Fruit fly (Drosophila melanogaster) whole organism, embryonic: Measurements from ENCODE around the gene cindr.

ENCODE experiments used
- Blimp-1 ChIP-seq: fragments of 200-800 bp; sonication (Bioruptor generic); optimal IDR thresholded peaks from 3 replicates; lab custom pipeline; 2018; ENCODE audit warnings: missing biosample characterization, missing genetic modification characterization, mild to moderate bottlenecking, moderate library complexity, missing genetic modification reagents
- CG13424 ChIP-seq: fragments of 200-800 bp; sonication (Bioruptor generic); optimal IDR thresholded peaks from 2 replicates; lab custom pipeline; 2019; ENCODE audit warnings: missing biosample characterization, mild to moderate bottlenecking, missing genetic modification characterization, moderate library complexity
- CG8388 ChIP-seq: fragments of 200-800 bp; sonication (Bioruptor generic); optimal IDR thresholded peaks from 2 replicates; lab custom pipeline; 2019; ENCODE audit warnings: missing biosample characterization, mild to moderate bottlenecking, missing genetic modification characterization, moderate library complexity
- Deaf1 ChIP-seq: fragments of 200-800 bp; optimal IDR thresholded peaks from 3 replicates; lab custom pipeline; 2019; ENCODE audit warnings: missing biosample characterization, mild to moderate bottlenecking, missing genetic modification characterization, moderate library complexity
- Dll ChIP-seq: fragments of 200-800 bp; sonication (Bioruptor generic); IDR thresholded peaks from 4 replicates; pipeline ENCODE4 v1.3.6; 2022; ENCODE audit warnings: missing biosample characterization, missing genetic modification characterization; ENCODE audit not compliant: partially characterized antibody
- HmgD ChIP-seq: fragments of 200-800 bp; sonication (Bioruptor generic); optimal IDR thresholded peaks from 3 replicates; lab custom pipeline; 2016; ENCODE audit warnings: missing biosample characterization, missing genetic modification characterization
- ab ChIP-seq: fragments of 200-800 bp; sonication (Bioruptor generic); optimal IDR thresholded peaks from 2 replicates; lab custom pipeline; 2016; ENCODE audit warnings: missing biosample characterization, missing genetic modification characterization
- gcm2 ChIP-seq: fragments of 200-800 bp; sonication (Bioruptor generic); optimal IDR thresholded peaks from 2 replicates; lab custom pipeline; 2016; ENCODE audit warnings: missing biosample characterization, missing genetic modification characterization
- grn ChIP-seq: fragments of 200-800 bp; sonication (Bioruptor generic); optimal IDR thresholded peaks from 3 replicates; lab custom pipeline; 2017; ENCODE audit warnings: missing biosample characterization, missing genetic modification characterization
- pzg ChIP-seq: fragments of 200-800 bp; sonication (Bioruptor generic); optimal IDR thresholded peaks from 3 replicates; lab custom pipeline; 2018; ENCODE audit warnings: missing biosample characterization, mild to moderate bottlenecking, missing genetic modification characterization, moderate library complexity
- salm ChIP-seq: fragments of 200-800 bp; sonication (Bioruptor generic); optimal IDR thresholded peaks from 2 replicates; lab custom pipeline; 2018; ENCODE audit warnings: missing biosample characterization, mild to moderate bottlenecking, missing genetic modification characterization
- wdn ChIP-seq: fragments of 200-800 bp; sonication (Bioruptor generic); IDR thresholded peaks from 2 replicates; pipeline ENCODE4 v1.3.6; 2022; ENCODE audit warnings: missing biosample characterization, missing genetic modification characterization

DNA sequence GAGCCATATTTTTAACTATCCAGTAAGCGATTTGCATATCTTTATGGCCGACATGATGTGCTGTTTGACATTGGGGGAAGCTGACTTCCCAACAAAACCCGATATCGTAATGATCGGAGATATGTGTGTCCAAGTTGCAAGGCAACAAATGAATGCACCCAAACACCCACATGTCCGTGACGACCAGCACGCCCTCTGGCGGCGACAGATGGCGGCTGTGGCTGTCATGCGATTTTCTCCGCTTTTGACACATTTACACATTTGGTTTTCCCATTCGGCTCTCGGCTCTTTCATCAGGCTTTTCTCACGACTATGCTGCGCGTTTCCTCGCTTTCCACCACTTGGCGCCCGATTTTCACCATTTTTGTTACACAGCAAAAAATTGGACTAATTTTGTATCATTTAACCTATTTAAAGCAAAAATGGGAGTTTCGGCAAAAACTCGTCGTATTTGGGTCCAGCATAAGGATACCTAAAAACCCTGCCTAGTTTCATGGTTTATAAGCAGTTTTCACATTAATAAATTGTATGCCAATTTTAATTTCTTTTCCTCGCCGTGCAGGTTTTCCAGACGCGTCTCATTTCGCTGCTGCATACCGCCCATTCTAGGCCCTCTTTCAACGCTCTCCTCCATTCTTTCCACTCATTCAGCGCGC, 6.3 kb downstream of the cindr start:
- TF ChIP-seq Dll = no peak
- TF ChIP-seq HmgD (GFP tag; lab: Kevin White, UChicago) = no peak
- no peak for TF ChIP-seq Deaf1
- no peak for TF ChIP-seq wdn (GFP tag; lab: Robert Waterston, UW)
- TF ChIP-seq pzg = no peak
- TF ChIP-seq ab (GFP tag; lab: Kevin White, UChicago) = no peak
- TF ChIP-seq Blimp-1 (GFP tag; lab: Kevin White, UChicago) = peak; percentile 38
- no peak for TF ChIP-seq CG13424 (tag; lab: Kevin White, UChicago)
- TF ChIP-seq salm (tag; lab: Kevin White, UChicago) = no peak
- peak; percentile 4 for TF ChIP-seq CG8388 (GFP tag; lab: Kevin White, UChicago)
- TF ChIP-seq grn (GFP tag; lab: Kevin White, UChicago) = no peak
- TF ChIP-seq gcm2 (GFP tag; lab: Kevin White, UChicago) = no peak
